Worm (Caenorhabditis elegans) whole organism, L3 larva: ENCODE measurements around the gene dnj-20.

Experiments used
- R02D3.7 ChIP-seq: fragments of 150-350 bp; optimal IDR thresholded peaks from 2 replicates; lab custom pipeline; 2014; ENCODE audit warnings: missing biosample characterization, missing genetic modification characterization
- ZK546.5 ChIP-seq: sonication (generic microtip); optimal IDR thresholded peaks from 2 replicates; lab custom pipeline; 2017; ENCODE audit warnings: missing biosample characterization, missing genetic modification characterization
- ama-1 ChIP-seq: fragments of 150-350 bp; optimal IDR thresholded peaks from 2 replicates; lab custom pipeline; 2018
- ceh-16 ChIP-seq: sonication (generic microtip); optimal IDR thresholded peaks from 2 replicates; lab custom pipeline; 2017; ENCODE audit warnings: missing biosample characterization, missing genetic modification characterization
- ceh-28 ChIP-seq: fragments of 150-350 bp; optimal IDR thresholded peaks from 2 replicates; lab custom pipeline; 2014; ENCODE audit warnings: missing biosample characterization, missing genetic modification reagents, missing genetic modification characterization
- ceh-82 ChIP-seq: fragments of 150-350 bp; optimal IDR thresholded peaks from 2 replicates; lab custom pipeline; 2014; ENCODE audit warnings: missing biosample characterization, missing genetic modification characterization
- ceh-9 ChIP-seq: sonication (generic microtip); optimal IDR thresholded peaks from 2 replicates; lab custom pipeline; 2018; ENCODE audit warnings: missing biosample characterization, missing genetic modification characterization
- daf-12 ChIP-seq: fragments of 150-350 bp; optimal IDR thresholded peaks from 2 replicates; lab custom pipeline; 2014; ENCODE audit warnings: missing biosample characterization, missing genetic modification reagents, missing genetic modification characterization
- egl-5 ChIP-seq: fragments of 150-350 bp; optimal IDR thresholded peaks from 2 replicates; lab custom pipeline; 2017; ENCODE audit warnings: missing biosample characterization, missing genetic modification reagents, missing genetic modification characterization, inconsistent platforms
- elt-1 ChIP-seq: fragments of 150-350 bp; optimal IDR thresholded peaks from 2 replicates; lab custom pipeline; 2014; ENCODE audit warnings: missing biosample characterization, missing genetic modification characterization
- elt-2 ChIP-seq: sonication (generic microtip); optimal IDR thresholded peaks from 2 replicates; lab custom pipeline; 2016; ENCODE audit warnings: missing genetic modification reagents, mild to moderate bottlenecking, missing genetic modification characterization, missing compliant biosample characterization
- elt-3 ChIP-seq, 3 experiments: fragments of 150-350 bp in 1 of 3; sonication (generic microtip) in 2 of 3; optimal IDR thresholded peaks; 2 replicates in 2 of 3; 4 replicates in 1 of 3; lab custom pipeline; 2014 to 2017; ENCODE audit warnings: missing biosample characterization in 3 of 3, missing genetic modification characterization in 3 of 3
- fkh-2 ChIP-seq: fragments of 150-350 bp; optimal IDR thresholded peaks from 2 replicates; lab custom pipeline; 2014; ENCODE audit warnings: missing biosample characterization, missing genetic modification reagents, missing genetic modification characterization
- fos-1 ChIP-seq: fragments of 150-350 bp; optimal IDR thresholded peaks from 2 replicates; lab custom pipeline; 2014; ENCODE audit warnings: missing biosample characterization, missing genetic modification characterization
- hmg-11 ChIP-seq: sonication (generic microtip); optimal IDR thresholded peaks from 2 replicates; lab custom pipeline; 2016; ENCODE audit warnings: missing genetic modification characterization, missing compliant biosample characterization
- lin-39 ChIP-seq: fragments of 150-350 bp; optimal IDR thresholded peaks from 2 replicates; lab custom pipeline; 2018; ENCODE audit warnings: missing biosample characterization, missing genetic modification reagents, missing genetic modification characterization
- lsy-12 ChIP-seq: sonication (generic microtip); optimal IDR thresholded peaks from 2 replicates; lab custom pipeline; 2016; ENCODE audit warnings: mild to moderate bottlenecking, missing genetic modification characterization, missing compliant biosample characterization
- mdl-1 ChIP-seq: fragments of 150-350 bp; optimal IDR thresholded peaks from 2 replicates; lab custom pipeline; 2014; ENCODE audit warnings: missing biosample characterization, missing genetic modification characterization
- mml-1 ChIP-seq: fragments of 150-350 bp; sonication (generic microtip); optimal IDR thresholded peaks from 3 replicates; lab custom pipeline; 2014; ENCODE audit warnings: missing biosample characterization, missing genetic modification characterization
- nfya-1 ChIP-seq: sonication (generic microtip); optimal IDR thresholded peaks from 2 replicates; lab custom pipeline; 2017; ENCODE audit warnings: missing genetic modification characterization, mild to moderate bottlenecking, missing compliant biosample characterization, antibody characterized with exemption, moderate library complexity; ENCODE audit not compliant: insufficient read depth
- nhr-11 ChIP-seq: fragments of 150-350 bp; optimal IDR thresholded peaks from 2 replicates; lab custom pipeline; 2014; ENCODE audit warnings: missing biosample characterization, missing genetic modification characterization
- nhr-12 ChIP-seq: fragments of 150-350 bp; optimal IDR thresholded peaks from 2 replicates; lab custom pipeline; 2014; ENCODE audit warnings: missing biosample characterization, missing genetic modification characterization
- nhr-23 ChIP-seq: fragments of 150-350 bp; optimal IDR thresholded peaks from 2 replicates; lab custom pipeline; 2014; ENCODE audit warnings: missing biosample characterization, missing genetic modification reagents, missing genetic modification characterization
- nhr-25 ChIP-seq: sonication (generic microtip); optimal IDR thresholded peaks from 2 replicates; lab custom pipeline; 2017; ENCODE audit warnings: missing biosample characterization, missing genetic modification characterization
- nhr-28 ChIP-seq: fragments of 150-350 bp; optimal IDR thresholded peaks from 2 replicates; lab custom pipeline; 2014; ENCODE audit warnings: missing biosample characterization, missing genetic modification characterization
- nhr-67 ChIP-seq: fragments of 150-350 bp; optimal IDR thresholded peaks from 2 replicates; lab custom pipeline; 2014; ENCODE audit warnings: missing biosample characterization, missing genetic modification characterization
- nhr-77 ChIP-seq: fragments of 150-350 bp; optimal IDR thresholded peaks from 2 replicates; lab custom pipeline; 2014; ENCODE audit warnings: missing biosample characterization, missing genetic modification characterization
- pha-4 ChIP-seq: fragments of 150-350 bp; optimal IDR thresholded peaks from 2 replicates; lab custom pipeline; 2014; ENCODE audit warnings: missing biosample characterization, missing genetic modification reagents, missing genetic modification characterization
- pqm-1 ChIP-seq: fragments of 150-350 bp; optimal IDR thresholded peaks from 2 replicates; lab custom pipeline; 2017; ENCODE audit warnings: missing biosample characterization, missing genetic modification characterization, inconsistent platforms
- skn-1 ChIP-seq: fragments of 150-350 bp; optimal IDR thresholded peaks from 2 replicates; lab custom pipeline; 2014; ENCODE audit warnings: missing biosample characterization, missing genetic modification characterization
- snpc-4 ChIP-seq: fragments of 150-350 bp; optimal IDR thresholded peaks from 2 replicates; lab custom pipeline; 2014; ENCODE audit warnings: missing biosample characterization, missing genetic modification characterization
- tbx-2 ChIP-seq: sonication (generic microtip); optimal IDR thresholded peaks from 2 replicates; lab custom pipeline; 2016; ENCODE audit warnings: mild to moderate bottlenecking, missing genetic modification characterization, missing compliant biosample characterization
- unc-39 ChIP-seq: sonication (generic microtip); optimal IDR thresholded peaks from 4 replicates; lab custom pipeline; 2017; ENCODE audit warnings: missing biosample characterization, missing genetic modification characterization
- unc-62 ChIP-seq: fragments of 150-350 bp; sonication (generic microtip); optimal IDR thresholded peaks from 4 replicates; lab custom pipeline; 2014; ENCODE audit warnings: missing biosample characterization, missing genetic modification reagents, missing genetic modification characterization
- zag-1 ChIP-seq: fragments of 150-350 bp; optimal IDR thresholded peaks from 2 replicates; lab custom pipeline; 2014; ENCODE audit warnings: missing biosample characterization, missing genetic modification characterization
- ztf-11 ChIP-seq: fragments of 150-350 bp; optimal IDR thresholded peaks from 2 replicates; lab custom pipeline; 2014; ENCODE audit warnings: missing biosample characterization, missing genetic modification characterization
- ztf-4 ChIP-seq: fragments of 150-350 bp; optimal IDR thresholded peaks from 2 replicates; lab custom pipeline; 2014; ENCODE audit warnings: missing biosample characterization, missing genetic modification characterization

The dnj-20 gene

DNA sequence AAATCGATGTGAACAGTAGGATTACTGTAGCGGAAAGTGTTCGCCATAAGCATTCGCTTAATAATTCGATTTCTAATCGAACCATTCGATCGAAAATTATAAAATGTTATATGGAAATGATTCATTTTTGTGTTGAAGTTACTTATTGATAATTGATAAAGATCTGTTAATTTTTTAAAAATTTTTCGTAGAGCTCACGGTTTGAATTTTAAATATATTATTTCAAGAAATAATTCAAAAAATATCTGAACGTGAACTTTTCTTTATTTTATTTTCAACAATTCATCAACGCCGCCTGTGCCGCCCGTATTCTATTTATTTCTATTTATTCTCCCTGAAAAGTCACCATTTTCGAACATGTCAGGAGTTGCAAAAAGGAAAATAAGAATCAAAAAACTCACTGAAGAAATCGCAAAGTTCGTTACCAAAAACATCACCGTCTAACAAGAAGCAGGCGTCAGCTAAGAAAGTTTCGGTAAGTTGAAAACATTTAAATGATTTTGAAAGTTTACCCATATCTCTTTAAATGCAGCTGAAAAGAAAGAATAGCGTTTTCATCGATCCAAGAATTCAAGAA is 12.5 kb downstream of the dnj-20 start, which contains the start of the genes T15H9.5 and T15H9.4:
Gene T15H9.5 (minus strand): TSS at position 101 of the 577 bp plus-strand sequence.
Gene T15H9.4 (plus strand): TSS at position 527 of the 577 bp plus-strand sequence.
- TF ChIP-seq nhr-25 (tag; lab: Kevin White, UChicago) (no peak), ama-1 (no peak), ceh-28 (tag; lab: Kevin White, UChicago) (no peak), egl-5 (tag; lab: Kevin White, UChicago) (no peak), fkh-2 (tag; lab: Kevin White, UChicago) (no peak), nhr-28 (tag; lab: Kevin White, UChicago) (no peak), tbx-2 (no peak), fos-1 (tag; lab: Kevin White, UChicago) (no peak), ceh-16 (tag; lab: Kevin White, UChicago) (no peak), nfya-1 (tag; lab: Kevin White, UChicago) (no peak), hmg-11 (tag; lab: Kevin White, UChicago) (no peak), R02D3.7 (tag; lab: Kevin White, UChicago) (no peak), ztf-4 (tag; lab: Kevin White, UChicago) (no peak), snpc-4 (tag; lab: Kevin White, UChicago) (no peak), ZK546.5 (no peak), elt-3 (tag; optimal IDR thresholded peaks at IDR 0.05; lab: Kevin White, UChicago) (no peak), mml-1 (no peak), ceh-82 (no peak)

DNA sequence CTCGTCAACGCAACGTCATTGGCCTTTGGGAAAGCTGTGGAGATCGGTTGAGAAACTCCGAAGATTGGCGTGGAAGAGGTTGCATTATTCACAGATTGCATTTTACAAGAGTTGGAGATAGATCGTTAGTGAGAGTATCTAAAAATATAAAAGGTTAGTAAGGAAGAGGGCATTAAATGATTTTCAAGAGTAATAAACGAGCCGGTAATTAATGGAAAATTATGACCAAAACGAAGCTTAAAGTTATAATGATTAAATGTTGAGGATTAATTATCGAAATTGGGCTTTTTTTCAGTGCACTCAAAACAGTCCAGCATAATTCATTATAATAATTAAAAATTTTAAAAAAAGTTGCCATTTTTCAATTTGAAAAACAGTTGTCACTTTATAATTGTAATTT is 14.7 kb downstream of the dnj-20 start, which contains the start of gene pap-2:
Gene pap-2 (minus strand): TSS at position 101 of the 400 bp plus-strand sequence.
- TF ChIP-seq daf-12 (tag; lab: Kevin White, UChicago) (no peak), zag-1 (tag; lab: Kevin White, UChicago) (no peak), nhr-67 (tag; lab: Kevin White, UChicago) (no peak), fos-1 (tag; lab: Kevin White, UChicago) (no peak), nhr-12 (tag; lab: Kevin White, UChicago) (no peak), egl-5 (tag; lab: Kevin White, UChicago) (no peak), ceh-82 (no peak), mdl-1 (no peak), skn-1 (no peak), ztf-11 (tag; lab: Kevin White, UChicago) (no peak)

DNA sequence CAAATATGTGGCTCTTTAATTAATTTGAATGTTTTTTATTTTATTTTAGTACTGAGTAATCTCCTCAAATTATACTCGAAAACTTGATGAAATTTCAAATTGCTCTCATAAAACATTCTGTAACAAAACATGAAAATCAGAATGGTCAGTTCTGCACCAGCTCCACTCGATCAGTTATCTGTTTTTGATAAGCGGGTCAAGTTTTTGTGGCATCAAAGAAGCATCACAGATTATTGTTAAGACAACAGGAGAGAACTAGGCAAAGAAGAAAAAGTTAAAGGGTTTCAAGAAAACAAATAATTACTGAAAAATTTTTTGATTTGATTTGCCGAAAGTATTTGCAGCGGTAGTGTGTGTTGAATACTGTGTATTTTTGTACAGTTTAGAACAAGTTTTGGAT is 16.8 kb downstream of the dnj-20 start:
- TF ChIP-seq pqm-1 (tag; lab: Kevin White, UChicago) (peak; percentile 44), ama-1 (no peak), elt-2 (tag; lab: Kevin White, UChicago) (peak; percentile 53), lin-39 (tag; lab: Kevin White, UChicago) (no peak), pha-4 (tag; lab: Kevin White, UChicago) (peak; percentile 6)
- TF ChIP-seq, all 47 proteins: peak for 3

DNA sequence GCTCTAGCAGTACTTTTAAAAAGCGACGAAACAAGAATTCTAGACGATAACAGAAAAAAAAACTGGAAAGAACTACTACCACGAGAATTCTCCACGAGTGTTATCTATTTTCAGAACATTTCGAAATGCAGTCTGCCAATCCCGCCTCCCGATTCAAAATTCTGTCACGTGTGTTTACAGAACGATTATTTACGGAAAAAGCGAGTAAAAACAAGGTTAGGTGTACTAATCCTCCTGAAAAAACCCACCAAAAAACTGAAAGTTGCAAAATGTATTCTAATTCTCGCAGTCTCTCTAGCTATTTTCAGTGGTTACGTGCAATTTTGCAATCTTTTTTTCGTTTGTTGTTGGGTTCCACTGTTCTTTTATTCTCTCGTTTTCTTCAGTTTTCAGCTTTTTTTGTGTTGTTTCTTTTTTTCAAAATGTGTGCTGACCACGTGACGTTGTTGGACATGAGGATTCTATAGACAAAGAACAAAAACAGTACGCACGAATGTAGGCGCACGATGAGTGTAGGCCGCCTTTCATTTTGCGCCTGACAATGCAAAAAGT is 17.4 kb downstream of the dnj-20 start:
- TF ChIP-seq pha-4 (tag; lab: Kevin White, UChicago) (peak; percentile 13), elt-2 (tag; lab: Kevin White, UChicago) (peak; percentile 20), ama-1 (peak; percentile 17), nhr-77 (no peak), fkh-2 (tag; lab: Kevin White, UChicago) (no peak)

DNA sequence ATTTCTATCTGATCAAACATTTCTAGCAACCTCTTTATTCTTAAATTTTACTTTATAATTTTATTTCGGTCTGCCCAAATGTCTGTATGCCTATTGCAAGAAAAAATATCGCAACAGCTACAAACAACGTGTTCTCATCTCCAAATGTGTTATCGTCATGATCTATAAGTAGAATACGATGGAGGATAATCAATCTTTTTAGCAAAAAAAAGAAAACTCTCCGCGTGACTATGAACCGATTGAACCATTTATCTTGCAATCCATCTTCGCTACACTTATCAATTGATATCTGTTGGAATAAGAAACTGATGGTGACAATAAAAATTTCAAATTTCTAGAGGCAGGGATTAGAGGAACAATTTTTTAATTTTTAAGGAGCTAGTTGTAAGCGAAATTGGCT is 18.0 kb downstream of the dnj-20 start:
- TF ChIP-seq elt-1 (tag; lab: Kevin White, UChicago): peak; percentile 93
- TF ChIP-seq nhr-23: peak; percentile 30
- no peak for TF ChIP-seq snpc-4 (tag; lab: Kevin White, UChicago)

DNA sequence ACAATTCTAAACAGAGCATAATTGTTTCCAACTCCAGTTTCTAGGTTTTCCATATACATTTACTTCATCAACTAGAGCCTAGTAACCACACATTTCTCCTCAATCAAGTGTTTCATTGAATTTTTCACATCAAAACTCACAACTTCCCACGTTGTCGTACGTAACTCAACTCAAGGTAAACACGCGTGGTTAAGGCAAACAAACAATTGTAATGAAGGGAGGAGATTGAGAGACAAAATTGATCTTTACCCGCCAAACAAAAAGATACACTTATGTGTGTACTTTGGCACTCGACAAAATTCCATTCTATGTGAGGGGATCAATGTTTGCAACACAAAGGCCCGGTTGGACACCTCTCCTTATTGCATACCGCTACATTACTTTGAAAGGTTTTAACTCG is 18.6 kb downstream of the dnj-20 start, which contains the start of gene nhr-19:
Gene nhr-19 (minus strand): TSS at position 191 of the 400 bp plus-strand sequence.
- TF ChIP-seq skn-1 (no peak), zag-1 (tag; lab: Kevin White, UChicago) (no peak), ceh-16 (tag; lab: Kevin White, UChicago) (no peak), nhr-77 (no peak), lsy-12 (tag; lab: Kevin White, UChicago) (no peak), unc-62 (GFP tag; lab: Kevin White, UChicago) (no peak), nhr-11 (tag; lab: Kevin White, UChicago) (no peak), nhr-67 (tag; lab: Kevin White, UChicago) (no peak), ama-1 (no peak), ztf-11 (tag; lab: Kevin White, UChicago) (no peak), ceh-9 (tag; lab: Kevin White, UChicago) (no peak), unc-39 (tag; lab: Kevin White, UChicago) (no peak), mdl-1 (peak; percentile 17), pha-4 (tag; lab: Kevin White, UChicago) (peak; percentile 85), elt-2 (tag; lab: Kevin White, UChicago) (no peak), elt-3 (tag; optimal IDR thresholded peaks at IDR 0.05; lab: Kevin White, UChicago) (no peak)
